Fruit fly (Drosophila melanogaster): Measurements from ENCODE around the gene CG6652.

The CG6652 gene

dm6 chr3L:17049314-17049713 lies 26.7 kb upstream of the CG6652 start, which contains the start of gene rogdi:
Gene rogdi (plus strand): TSS chr3L:17049512.
- TF ChIP-seq CG34367 (tag; optimal IDR thresholded peaks at IDR 0.05): no peak
- TF ChIP-seq CG10348 (GFP tag; IDR thresholded peaks at IDR 0.05): no peak
- no peak for TF ChIP-seq CG4496 (GFP tag; IDR thresholded peaks at IDR 0.05)
- no peak for TF ChIP-seq CG8301 (tag; optimal IDR thresholded peaks at IDR 0.05)
- no peak for TF ChIP-seq Snoo (tag; optimal IDR thresholded peaks at IDR 0.05)

- TF ChIP-seq Pif1B (GFP tag; optimal IDR thresholded peaks at IDR 0.05): no peak
- 0 out of 2 replicates have a peak, but pooled peaks have one; percentile 23 for TF ChIP-seq Ets98B (GFP tag; IDR thresholded peaks at IDR 0.05)
- TF ChIP-seq CG4496 (GFP tag; IDR thresholded peaks at IDR 0.05): 0 out of 3 replicates have a peak, but pooled peaks have one; percentile 51
- no peak for TF ChIP-seq fd96Ca (GFP tag; IDR thresholded peaks at IDR 0.05)
- no peak for TF ChIP-seq CG8301 (tag; optimal IDR thresholded peaks at IDR 0.05)
- no peak for TF ChIP-seq Pif1A (GFP tag; optimal IDR thresholded peaks at IDR 0.05)
- TF ChIP-seq rn (GFP tag; IDR thresholded peaks at IDR 0.05): no peak
- peak; percentile 30 for TF ChIP-seq CG14655 (GFP tag; optimal IDR thresholded peaks at IDR 0.05)
- TF ChIP-seq D1 (tag; optimal IDR thresholded peaks at IDR 0.05): no peak
- TF ChIP-seq CG12605 (GFP tag; IDR thresholded peaks at IDR 0.05): peak; percentile 39; the same call in 1 of the 2 replicates
- no peak for TF ChIP-seq CG10348 (GFP tag; IDR thresholded peaks at IDR 0.05)
Measured at dm6 chr3L:17047811-17048239, 25.2 kb upstream of the CG6652 start.

dm6 chr3L:17045431-17046238 lies 23.0 kb upstream of the CG6652 start, which contains the start of gene TpnC73F:
Gene TpnC73F (plus strand): TSS chr3L:17046063.
- no peak for TF ChIP-seq CG4496 (GFP tag; IDR thresholded peaks at IDR 0.05)
- TF ChIP-seq CG17806 (tag; optimal IDR thresholded peaks at IDR 0.05): no peak
- TF ChIP-seq Snoo (tag; optimal IDR thresholded peaks at IDR 0.05): no peak
- TF ChIP-seq CG9948 (tag; optimal IDR thresholded peaks at IDR 0.05): no peak
- TF ChIP-seq CG34367 (tag; optimal IDR thresholded peaks at IDR 0.05): no peak
- peak; percentile 28; the same call in 1 of the 2 replicates for TF ChIP-seq CG32121 (GFP tag; IDR thresholded peaks at IDR 0.05)
- TF ChIP-seq gl (tag; optimal IDR thresholded peaks at IDR 0.05): no peak
- TF ChIP-seq CG14655 (GFP tag; optimal IDR thresholded peaks at IDR 0.05): peak; percentile 96
- TF ChIP-seq CG15710 (tag; optimal IDR thresholded peaks at IDR 0.05): no peak
- no peak for TF ChIP-seq D1 (tag; optimal IDR thresholded peaks at IDR 0.05)
- no peak for TF ChIP-seq Ets98B (GFP tag; IDR thresholded peaks at IDR 0.05)
- TF ChIP-seq Pif1B (GFP tag; optimal IDR thresholded peaks at IDR 0.05): no peak
- no peak for TF ChIP-seq CG13204 (GFP tag; optimal IDR thresholded peaks at IDR 0.05)
- TF ChIP-seq CG8301 (tag; optimal IDR thresholded peaks at IDR 0.05): no peak
- no peak for TF ChIP-seq Pif1A (GFP tag; optimal IDR thresholded peaks at IDR 0.05)
- no peak for TF ChIP-seq CG8159 (tag; optimal IDR thresholded peaks at IDR 0.05)
- TF ChIP-seq EcR (GFP tag; optimal IDR thresholded peaks at IDR 0.05): no peak

- no peak for TF ChIP-seq Pif1B (GFP tag; optimal IDR thresholded peaks at IDR 0.05)
- TF ChIP-seq gl (tag; optimal IDR thresholded peaks at IDR 0.05): peak; percentile 0
- no peak for TF ChIP-seq D1 (tag; optimal IDR thresholded peaks at IDR 0.05)
- no peak for TF ChIP-seq CG14655 (GFP tag; optimal IDR thresholded peaks at IDR 0.05)
- no peak for TF ChIP-seq CG17806 (tag; optimal IDR thresholded peaks at IDR 0.05)
- no peak for TF ChIP-seq CG8301 (tag; optimal IDR thresholded peaks at IDR 0.05)
- TF ChIP-seq CG12605 (GFP tag; IDR thresholded peaks at IDR 0.05): no peak
- no peak for TF ChIP-seq rn (GFP tag; IDR thresholded peaks at IDR 0.05)
Measured at dm6 chr3L:17044799-17045198, 22.1 kb upstream of the CG6652 start, which contains the start of gene Pop5. Gene Pop5 (minus strand): TSS chr3L:17045038.

dm6 chr3L:17042297-17042921 lies 19.8 kb upstream of the CG6652 start, which contains the start of the genes scaf6 and Papst2:
Gene scaf6 (minus strand): TSS chr3L:17042574.
Gene Papst2 (plus strand): TSS chr3L:17042797.
- TF ChIP-seq CG8301 (tag; optimal IDR thresholded peaks at IDR 0.05) (no peak), Snoo (tag; optimal IDR thresholded peaks at IDR 0.05) (peak; percentile 8), gl (tag; optimal IDR thresholded peaks at IDR 0.05) (no peak), CG4496 (GFP tag; IDR thresholded peaks at IDR 0.05) (no peak)

- TF ChIP-seq D1 (tag; optimal IDR thresholded peaks at IDR 0.05): no peak
- no peak for TF ChIP-seq fd96Ca (GFP tag; IDR thresholded peaks at IDR 0.05)
- TF ChIP-seq CG15710 (tag; optimal IDR thresholded peaks at IDR 0.05): no peak
- TF ChIP-seq rn (GFP tag; IDR thresholded peaks at IDR 0.05): no peak
- no peak for TF ChIP-seq Pif1B (GFP tag; optimal IDR thresholded peaks at IDR 0.05)
- TF ChIP-seq EcR (GFP tag; optimal IDR thresholded peaks at IDR 0.05): no peak
- TF ChIP-seq CG4496 (GFP tag; IDR thresholded peaks at IDR 0.05): no peak
- TF ChIP-seq CG17806 (tag; optimal IDR thresholded peaks at IDR 0.05): no peak
- TF ChIP-seq CG13204 (GFP tag; optimal IDR thresholded peaks at IDR 0.05): no peak
Measured at dm6 chr3L:17035492-17035891, 12.8 kb upstream of the CG6652 start, which contains the start of gene beg. Gene beg (plus strand): TSS chr3L:17035668.
